Worm (Caenorhabditis elegans) whole organism, L1 larva: ENCODE results near the gene sre-28.

Experiments used
- C16A3.4 ChIP-seq: fragments of 150-350 bp; optimal IDR thresholded peaks from 2 replicates; lab custom pipeline; 2014; ENCODE audit warnings: missing biosample characterization, missing genetic modification characterization
- Y116A8C.19 ChIP-seq: sonication (generic microtip); optimal IDR thresholded peaks from 2 replicates; lab custom pipeline; 2016; ENCODE audit warnings: missing compliant biosample characterization, missing genetic modification characterization, borderline replicate concordance
- ceh-8 ChIP-seq: fragments of 200-800 bp; sonication (Bioruptor generic); optimal IDR thresholded peaks from 2 replicates; lab custom pipeline; 2018; ENCODE audit warnings: mild to moderate bottlenecking, missing genetic modification characterization, moderate library complexity, missing compliant biosample characterization
- ceh-82 ChIP-seq, 3 experiments: fragments of 150-350 bp in 1 of 3; sonication (generic microtip) in 2 of 3; optimal IDR thresholded peaks; 2 replicates each; lab custom pipeline; 2014 to 2017; ENCODE audit warnings: missing biosample characterization in 3 of 3, missing genetic modification characterization in 3 of 3
- ceh-88 ChIP-seq: fragments of 200-800 bp; sonication (Bioruptor generic); IDR thresholded peaks from 2 replicates; pipeline ENCODE4 v1.3.6; 2022; ENCODE audit warnings: missing genetic modification characterization, missing compliant biosample characterization
- ceh-90 ChIP-seq: sonication (generic microtip); optimal IDR thresholded peaks from 2 replicates; lab custom pipeline; 2016; ENCODE audit warnings: missing genetic modification characterization, missing compliant biosample characterization
- ces-1 ChIP-seq: fragments of 150-350 bp; optimal IDR thresholded peaks from 2 replicates; lab custom pipeline; 2014; ENCODE audit warnings: missing biosample characterization, missing genetic modification reagents, missing genetic modification characterization
- dsc-1 ChIP-seq: sonication (generic microtip); optimal IDR thresholded peaks from 2 replicates; lab custom pipeline; 2016; ENCODE audit warnings: mild to moderate bottlenecking, missing genetic modification characterization, missing compliant biosample characterization
- efl-1 ChIP-seq, 4 experiments: fragments of 150-350 bp; optimal IDR thresholded peaks in 3 of 4; peaks in 1 of 4; 1 replicate in 1 of 4; 2 replicates in 3 of 4; lab custom pipeline; 2014; ENCODE audit warnings: missing biosample characterization in 2 of 4, missing genetic modification characterization in 2 of 4, missing genetic modification reagents in 2 of 4
- egl-13 ChIP-seq: sonication (generic microtip); optimal IDR thresholded peaks from 2 replicates; lab custom pipeline; 2016; ENCODE audit warnings: missing genotype, missing genetic modification reagents, missing genetic modification characterization, missing compliant biosample characterization
- elt-2 ChIP-seq: sonication (generic microtip); optimal IDR thresholded peaks from 2 replicates; lab custom pipeline; 2016; ENCODE audit warnings: missing genetic modification characterization, mild to moderate bottlenecking, inconsistent platforms, missing compliant biosample characterization, missing genetic modification reagents
- fkh-10 ChIP-seq: sonication (generic microtip); optimal IDR thresholded peaks from 2 replicates; lab custom pipeline; 2017; ENCODE audit warnings: missing biosample characterization, missing genetic modification reagents, missing genetic modification characterization
- fkh-8 ChIP-seq: sonication (generic microtip); optimal IDR thresholded peaks from 2 replicates; lab custom pipeline; 2016; ENCODE audit warnings: mild to moderate bottlenecking, missing genetic modification characterization, missing compliant biosample characterization
- fos-1 ChIP-seq: fragments of 150-350 bp; optimal IDR thresholded peaks from 2 replicates; lab custom pipeline; 2014; ENCODE audit warnings: missing biosample characterization, missing genetic modification characterization
- hlh-17 ChIP-seq: fragments of 200-800 bp; sonication (Bioruptor generic); optimal IDR thresholded peaks from 2 replicates; lab custom pipeline; 2018; ENCODE audit warnings: missing genetic modification characterization, mild to moderate bottlenecking, missing compliant biosample characterization, moderate library complexity, borderline replicate concordance
- hlh-4 ChIP-seq: sonication (generic microtip); optimal IDR thresholded peaks from 2 replicates; lab custom pipeline; 2016; ENCODE audit warnings: mild to moderate bottlenecking, missing genetic modification characterization, missing compliant biosample characterization
- hpl-2 ChIP-seq: fragments of 150-350 bp; optimal IDR thresholded peaks from 2 replicates; lab custom pipeline; 2014; ENCODE audit warnings: missing biosample characterization, missing genetic modification reagents, missing genetic modification characterization
- irx-1 ChIP-seq: sonication (generic microtip); optimal IDR thresholded peaks from 2 replicates; lab custom pipeline; 2016; ENCODE audit warnings: missing genetic modification characterization, missing compliant biosample characterization
- isw-1 ChIP-seq: fragments of 200-800 bp; sonication (Bioruptor generic); IDR thresholded peaks from 2 replicates; pipeline ENCODE4 v1.3.6; 2022; ENCODE audit warnings: missing genetic modification characterization, missing compliant biosample characterization
- jun-1 ChIP-seq: fragments of 150-350 bp; optimal IDR thresholded peaks from 2 replicates; lab custom pipeline; 2014; ENCODE audit warnings: missing biosample characterization, missing genetic modification reagents, missing genetic modification characterization
- lin-13 ChIP-seq: fragments of 150-350 bp; optimal IDR thresholded peaks from 2 replicates; lab custom pipeline; 2014; ENCODE audit warnings: missing biosample characterization, missing genetic modification reagents, missing genetic modification characterization
- lin-14 ChIP-seq: fragments of 200-800 bp; sonication (Bioruptor generic); optimal IDR thresholded peaks from 2 replicates; lab custom pipeline; 2018; ENCODE audit warnings: mild to moderate bottlenecking, missing genetic modification characterization, moderate library complexity, missing compliant biosample characterization
- lin-35 ChIP-seq, 2 experiments: fragments of 150-350 bp; optimal IDR thresholded peaks; 2 replicates each; lab custom pipeline; 2014; ENCODE audit warnings: missing biosample characterization in 2 of 2, missing genetic modification characterization in 2 of 2, missing genetic modification reagents in 2 of 2
- lin-39 ChIP-seq: fragments of 150-350 bp; optimal IDR thresholded peaks from 2 replicates; lab custom pipeline; 2014; ENCODE audit warnings: missing biosample characterization, missing genetic modification reagents, missing genetic modification characterization
- lir-3 ChIP-seq: sonication (generic microtip); optimal IDR thresholded peaks from 2 replicates; lab custom pipeline; 2016; ENCODE audit warnings: mild to moderate bottlenecking, missing genetic modification characterization, moderate library complexity, missing compliant biosample characterization; ENCODE audit not compliant: poor library complexity
- lsy-2 ChIP-seq, 2 experiments: fragments of 150-350 bp; optimal IDR thresholded peaks; 2 replicates each; lab custom pipeline; 2014; ENCODE audit warnings: missing biosample characterization in 2 of 2, missing genetic modification characterization in 2 of 2
- mab-9 ChIP-seq: fragments of 200-800 bp; sonication (Bioruptor generic); IDR thresholded peaks from 2 replicates; pipeline ENCODE4 v1.3.6; 2022; ENCODE audit warnings: missing genetic modification reagents, missing genetic modification characterization, missing compliant biosample characterization
- nhr-11 ChIP-seq: fragments of 150-350 bp; optimal IDR thresholded peaks from 2 replicates; lab custom pipeline; 2014; ENCODE audit warnings: missing biosample characterization, missing genetic modification characterization
- nhr-12 ChIP-seq: sonication (generic microtip); optimal IDR thresholded peaks from 2 replicates; lab custom pipeline; 2017; ENCODE audit warnings: missing biosample characterization, missing genetic modification characterization
- nhr-20 ChIP-seq: sonication (generic microtip); optimal IDR thresholded peaks from 2 replicates; lab custom pipeline; 2016; ENCODE audit warnings: mild to moderate bottlenecking, missing genetic modification characterization, missing compliant biosample characterization
- nhr-28 ChIP-seq: fragments of 150-350 bp; optimal IDR thresholded peaks from 2 replicates; lab custom pipeline; 2014; ENCODE audit warnings: missing biosample characterization, missing genetic modification characterization
- nhr-47 ChIP-seq: sonication (generic microtip); optimal IDR thresholded peaks from 2 replicates; lab custom pipeline; 2016; ENCODE audit warnings: mild to moderate bottlenecking, missing genetic modification characterization, moderate library complexity, missing compliant biosample characterization
- nhr-76 ChIP-seq: sonication (generic microtip); optimal IDR thresholded peaks from 2 replicates; lab custom pipeline; 2017; ENCODE audit warnings: missing biosample characterization, missing genetic modification characterization
- nhr-77 ChIP-seq: fragments of 150-350 bp; optimal IDR thresholded peaks from 2 replicates; lab custom pipeline; 2014; ENCODE audit warnings: missing biosample characterization, missing genetic modification characterization
- pag-3 ChIP-seq: sonication (generic microtip); optimal IDR thresholded peaks from 2 replicates; lab custom pipeline; 2017; ENCODE audit warnings: missing genetic modification characterization, mild to moderate bottlenecking, missing compliant biosample characterization, antibody characterized with exemption, borderline replicate concordance; ENCODE audit not compliant: insufficient read depth
- pax-3 ChIP-seq: fragments of 200-800 bp; sonication (Bioruptor generic); optimal IDR thresholded peaks from 2 replicates; lab custom pipeline; 2018; ENCODE audit warnings: mild to moderate bottlenecking, missing genetic modification characterization, moderate library complexity, missing compliant biosample characterization
- pqm-1 ChIP-seq: sonication (generic microtip); optimal IDR thresholded peaks from 3 replicates; lab custom pipeline; 2017; ENCODE audit warnings: missing biosample characterization, missing genetic modification characterization
- snpc-4 ChIP-seq: fragments of 150-350 bp; optimal IDR thresholded peaks from 2 replicates; lab custom pipeline; 2014; ENCODE audit warnings: missing biosample characterization, missing genetic modification characterization
- sptf-1 ChIP-seq: fragments of 150-350 bp; optimal IDR thresholded peaks from 2 replicates; lab custom pipeline; 2014; ENCODE audit warnings: missing biosample characterization, missing genetic modification characterization
- sup-37 ChIP-seq: fragments of 200-800 bp; sonication (Bioruptor generic); optimal IDR thresholded peaks from 2 replicates; lab custom pipeline; 2018; ENCODE audit warnings: mild to moderate bottlenecking, missing genetic modification characterization, missing compliant biosample characterization
- unc-130 ChIP-seq: fragments of 150-350 bp; optimal IDR thresholded peaks from 2 replicates; lab custom pipeline; 2017; ENCODE audit warnings: missing biosample characterization, missing genetic modification characterization, inconsistent platforms
- unc-30 ChIP-seq: sonication (generic microtip); optimal IDR thresholded peaks from 2 replicates; lab custom pipeline; 2017; ENCODE audit warnings: missing biosample characterization, missing genetic modification characterization
- unc-62 ChIP-seq: fragments of 150-350 bp; optimal IDR thresholded peaks from 2 replicates; lab custom pipeline; 2014; ENCODE audit warnings: missing biosample characterization, missing genetic modification reagents, missing genetic modification characterization
- unc-86 ChIP-seq: sonication (generic microtip); optimal IDR thresholded peaks from 2 replicates; lab custom pipeline; 2016; ENCODE audit warnings: missing genetic modification characterization, missing compliant biosample characterization
- unc-98 ChIP-seq: fragments of 200-800 bp; sonication (Bioruptor generic); IDR thresholded peaks from 2 replicates; pipeline ENCODE4 v1.3.6; 2022; ENCODE audit warnings: missing genetic modification characterization, missing compliant biosample characterization
- xbp-1 ChIP-seq: sonication (generic microtip); optimal IDR thresholded peaks from 2 replicates; lab custom pipeline; 2016; ENCODE audit warnings: missing genetic modification characterization, missing compliant biosample characterization
- zag-1 ChIP-seq: fragments of 150-350 bp; optimal IDR thresholded peaks from 2 replicates; lab custom pipeline; 2014; ENCODE audit warnings: missing biosample characterization, missing genetic modification characterization
- zip-4 ChIP-seq: fragments of 200-800 bp; sonication (Bioruptor generic); optimal IDR thresholded peaks from 2 replicates; lab custom pipeline; 2018; ENCODE audit warnings: mild to moderate bottlenecking, missing genetic modification characterization, moderate library complexity, missing compliant biosample characterization
- ztf-11 ChIP-seq, 2 experiments: sonication (generic microtip); optimal IDR thresholded peaks; 2 replicates each; lab custom pipeline; 2016 to 2017; ENCODE audit warnings: missing genetic modification characterization in 2 of 2, missing biosample characterization in 1 of 2, missing compliant biosample characterization in 1 of 2

Gene sre-28

DNA sequence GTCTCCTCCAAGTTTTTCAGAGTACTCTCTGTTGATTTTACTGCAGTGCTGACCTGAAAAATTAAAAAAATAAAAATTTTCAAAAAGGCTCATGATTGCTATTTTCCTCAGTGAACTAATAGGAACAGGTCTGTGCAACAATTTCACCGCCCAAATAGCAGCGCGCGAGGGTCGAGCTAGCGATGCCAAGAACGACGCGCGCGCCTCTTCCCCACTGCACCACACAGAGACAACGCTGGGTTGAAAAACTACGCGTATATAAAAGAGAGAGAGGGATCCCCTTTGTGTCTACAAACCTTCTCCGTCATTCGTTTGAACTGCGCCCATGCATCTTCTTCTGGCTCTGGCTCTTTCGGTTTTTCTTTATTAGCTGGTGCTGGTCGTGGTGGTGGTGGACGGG lies 25.9 kb downstream of the sre-28 start (continued):
- peak; percentile 77 for TF ChIP-seq unc-130 (tag; lab: Kevin White, UChicago)
- peak; percentile 2 for TF ChIP-seq irx-1 (tag; lab: Kevin White, UChicago)
- no peak for TF ChIP-seq zag-1 (tag; lab: Kevin White, UChicago)
- no peak for TF ChIP-seq unc-98 (GFP tag; lab: Robert Waterston, UW)
- peak; percentile 15 for TF ChIP-seq fos-1 (tag; lab: Kevin White, UChicago)
- TF ChIP-seq efl-1 (optimal IDR thresholded peaks at IDR 0.05; lab: Kevin White, UChicago), result peak; percentile 36 to 59
- peak; percentile 42 to 96 for TF ChIP-seq efl-1 (GFP tag; optimal IDR thresholded peaks at IDR 0.05 in 1 of 2; lab: Kevin White, UChicago)
- no peak for TF ChIP-seq lin-39 (tag; lab: Kevin White, UChicago)
- TF ChIP-seq fkh-10 (GFP tag; lab: Kevin White, UChicago), result no peak
- peak; percentile 43 to 76 (median 72) for TF ChIP-seq ceh-82 (tag; optimal IDR thresholded peaks at IDR 0.05; lab: Kevin White, UChicago)
- TF ChIP-seq lsy-2 (tag; optimal IDR thresholded peaks at IDR 0.05; lab: Kevin White, UChicago), result peak; percentile 49 to 52
- no peak for TF ChIP-seq elt-2 (tag; lab: Kevin White, UChicago)
- TF ChIP-seq mab-9 (GFP tag; lab: Robert Waterston, UW), result 0 out of 2 replicates have a peak, but pooled peaks have one; percentile 33
- no peak for TF ChIP-seq hpl-2
- TF ChIP-seq dsc-1 (tag; lab: Kevin White, UChicago), result peak; percentile 63
- TF ChIP-seq xbp-1 (tag; lab: Kevin White, UChicago), result peak; percentile 54
- TF ChIP-seq sup-37 (GFP tag; lab: Kevin White, UChicago), result no peak
- TF ChIP-seq pag-3 (tag; lab: Kevin White, UChicago), result no peak
- TF ChIP-seq lin-14 (GFP tag; lab: Kevin White, UChicago), result peak; percentile 76
- no peak for TF ChIP-seq unc-30
- TF ChIP-seq jun-1, result peak; percentile 4
- no peak for TF ChIP-seq Y116A8C.19 (tag; lab: Kevin White, UChicago)
- 0 out of 2 replicates have a peak, but pooled peaks have one; percentile 44 for TF ChIP-seq ceh-88
- TF ChIP-seq nhr-47 (tag; lab: Kevin White, UChicago), result peak; percentile 69
- no peak for TF ChIP-seq nhr-11 (tag; lab: Kevin White, UChicago)
- TF ChIP-seq lin-35 (GFP tag; optimal IDR thresholded peaks at IDR 0.05; lab: Kevin White, UChicago), result peak; percentile 45 to 74
- TF ChIP-seq unc-62 (GFP tag; lab: Kevin White, UChicago), result no peak
- TF ChIP-seq lir-3, result peak; percentile 52
- peak; percentile 17 for TF ChIP-seq ceh-8 (GFP tag; lab: Kevin White, UChicago)
- peak; percentile 37 for TF ChIP-seq egl-13
- TF ChIP-seq unc-86 (tag; lab: Kevin White, UChicago), result peak; percentile 55
- TF ChIP-seq nhr-77 (tag; lab: Kevin White, UChicago), result peak; percentile 65
- TF ChIP-seq pqm-1 (tag; lab: Kevin White, UChicago), result no peak
- peak; percentile 48 for TF ChIP-seq fkh-8 (tag; lab: Kevin White, UChicago)
- no peak for TF ChIP-seq hlh-17 (GFP tag; lab: Kevin White, UChicago)
- no peak for TF ChIP-seq ceh-90 (tag; lab: Kevin White, UChicago)

DNA sequence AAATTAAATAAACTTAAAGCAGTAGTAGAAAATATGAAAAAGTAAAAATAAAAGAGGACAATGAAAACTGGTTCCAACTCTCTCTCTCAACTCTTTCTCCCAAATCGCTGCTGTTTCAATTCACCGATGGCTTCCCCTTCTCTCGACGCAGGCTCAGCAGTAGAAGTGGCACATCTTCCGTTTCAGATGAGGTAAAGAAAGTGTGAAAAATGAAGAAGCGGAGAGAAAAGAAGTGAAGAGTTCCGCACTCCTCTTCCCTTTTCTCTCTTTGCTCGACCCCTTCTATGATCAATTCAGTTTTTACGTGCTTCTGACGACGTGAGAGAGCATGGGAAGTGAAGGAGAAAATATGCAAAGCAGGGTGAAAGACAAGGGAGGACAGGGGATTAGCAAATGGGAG lies 30.1 kb downstream of the sre-28 start:
- TF ChIP-seq sptf-1 (tag; lab: Kevin White, UChicago) (no peak), nhr-12 (no peak), pax-3 (tag; lab: Kevin White, UChicago) (no peak), lin-35 (GFP tag; optimal IDR thresholded peaks at IDR 0.05; lab: Kevin White, UChicago) (no peak), zip-4 (GFP tag; lab: Kevin White, UChicago) (no peak), nhr-28 (tag; lab: Kevin White, UChicago) (no peak), hlh-4 (tag; lab: Kevin White, UChicago) (no peak), unc-130 (tag; lab: Kevin White, UChicago) (no peak), C16A3.4 (tag; lab: Kevin White, UChicago) (no peak), ztf-11 (tag; optimal IDR thresholded peaks at IDR 0.05; lab: Kevin White, UChicago) (no peak), fkh-10 (GFP tag; lab: Kevin White, UChicago) (peak; percentile 67), lsy-2 (tag; optimal IDR thresholded peaks at IDR 0.05; lab: Kevin White, UChicago) (no peak), nhr-76 (no peak), nhr-20 (tag; lab: Kevin White, UChicago) (no peak), snpc-4 (tag; lab: Kevin White, UChicago) (no peak), nhr-47 (tag; lab: Kevin White, UChicago) (peak; percentile 31), ceh-88 (no peak), ces-1 (GFP tag; lab: Kevin White, UChicago) (no peak), lin-13 (GFP tag; lab: Kevin White, UChicago) (no peak), isw-1 (GFP tag; lab: Robert Waterston, UW) (peak; percentile 13; the same call in 1 of the 2 replicates), nhr-11 (tag; lab: Kevin White, UChicago) (no peak), lin-14 (GFP tag; lab: Kevin White, UChicago) (peak; percentile 82), fkh-8 (tag; lab: Kevin White, UChicago) (peak; percentile 35), ceh-82 (tag; optimal IDR thresholded peaks at IDR 0.05; lab: Kevin White, UChicago) (peak in 1 of 3 experiments; percentile 10), egl-13 (peak; percentile 17), lir-3 (no peak)
